Worm (Caenorhabditis elegans) whole organism, L4 larva: ENCODE results near the gene srlf-31.
A peak's percentile ranks its signal among the peaks of the same experiment; 100 is the strongest.

ENCODE experiments used
- D1046.2 ChIP-seq: fragments of 200-800 bp; sonication (Bioruptor generic); IDR thresholded peaks from 2 replicates; pipeline ENCODE4 v1.3.6; 2022; ENCODE audit warnings: missing genetic modification characterization, missing compliant biosample characterization
- F10B5.3 ChIP-seq: sonication (generic microtip); optimal IDR thresholded peaks from 2 replicates; lab custom pipeline; 2016; ENCODE audit warnings: mild to moderate bottlenecking, missing genetic modification characterization, missing compliant biosample characterization
- F26F4.8 ChIP-seq: fragments of 200-800 bp; sonication (Bioruptor generic); conservative IDR thresholded peaks from 2 replicates; pipeline ENCODE4 v1.3.6; 2022; ENCODE audit warnings: missing genetic modification characterization, missing compliant biosample characterization
- F37D6.2 ChIP-seq: sonication (generic microtip); optimal IDR thresholded peaks from 2 replicates; lab custom pipeline; 2016; ENCODE audit warnings: mild to moderate bottlenecking, missing genetic modification characterization, missing compliant biosample characterization
- F44E2.7 ChIP-seq: fragments of 200-800 bp; sonication (Bioruptor generic); IDR thresholded peaks from 2 replicates; pipeline ENCODE4 v2.1.2; 2022; ENCODE audit warnings: missing genetic modification characterization, missing compliant biosample characterization
- Y105C5A.15 ChIP-seq: fragments of 200-800 bp; sonication (Bioruptor generic); IDR thresholded peaks from 2 replicates; pipeline ENCODE4 v1.3.6; 2022; ENCODE audit warnings: missing genetic modification characterization, missing compliant biosample characterization
- Y48G9A.11 ChIP-seq: fragments of 200-800 bp; sonication (Bioruptor generic); IDR thresholded peaks from 2 replicates; pipeline ENCODE4 v1.3.6; 2022; ENCODE audit warnings: missing genetic modification reagents, missing genetic modification characterization, missing compliant biosample characterization
- Y75B8A.6 ChIP-seq: fragments of 200-800 bp; sonication (Bioruptor generic); IDR thresholded peaks from 2 replicates; pipeline ENCODE4 v1.3.6; 2022; ENCODE audit warnings: missing genetic modification reagents, missing genetic modification characterization, missing compliant biosample characterization
- aha-1 ChIP-seq: fragments of 150-350 bp; peaks from one replicate; lab custom pipeline; 2014; ENCODE audit warnings: missing biosample characterization, missing genetic modification characterization
- ama-1 ChIP-seq: fragments of 150-350 bp; optimal IDR thresholded peaks from 2 replicates; lab custom pipeline; 2014; ENCODE audit warnings: inconsistent platforms, mixed read lengths
- arid-1 ChIP-seq: fragments of 200-800 bp; sonication (Bioruptor generic); conservative IDR thresholded peaks from 2 replicates; pipeline ENCODE4 v1.3.6; 2022; ENCODE audit warnings: missing genetic modification reagents, missing genetic modification characterization, missing compliant biosample characterization
- ceh-20 ChIP-seq: fragments of 200-800 bp; sonication (Bioruptor generic); IDR thresholded peaks from 2 replicates; pipeline ENCODE4 v1.3.6; 2022; ENCODE audit warnings: missing genetic modification reagents, missing genetic modification characterization, missing compliant biosample characterization
- ceh-32 ChIP-seq: sonication (generic microtip); optimal IDR thresholded peaks from 2 replicates; lab custom pipeline; 2016; ENCODE audit warnings: mild to moderate bottlenecking, missing genetic modification characterization, missing compliant biosample characterization; ENCODE audit not compliant: poor library complexity
- daf-16 ChIP-seq, 3 experiments: sonication (generic microtip); optimal IDR thresholded peaks; 2 replicates each; lab custom pipeline; 2016 to 2017; ENCODE audit warnings: missing genetic modification characterization in 3 of 3, missing genetic modification reagents in 3 of 3, mild to moderate bottlenecking in 2 of 3, missing compliant biosample characterization in 2 of 3, missing biosample characterization in 1 of 3, moderate library complexity in 1 of 3
- dmd-6 ChIP-seq: fragments of 200-800 bp; sonication (Bioruptor generic); IDR thresholded peaks from 2 replicates; pipeline ENCODE4 v1.3.6; 2022; ENCODE audit warnings: missing genetic modification reagents, missing genetic modification characterization, missing compliant biosample characterization
- dpl-1 ChIP-seq: fragments of 150-350 bp; optimal IDR thresholded peaks from 2 replicates; lab custom pipeline; 2014; ENCODE audit warnings: missing biosample characterization, missing genetic modification reagents, missing genetic modification characterization
- dve-1 ChIP-seq: sonication (generic microtip); optimal IDR thresholded peaks from 2 replicates; lab custom pipeline; 2017; ENCODE audit warnings: antibody characterized with exemption, mild to moderate bottlenecking, missing genetic modification characterization, missing compliant biosample characterization; ENCODE audit not compliant: insufficient read depth
- egl-43 ChIP-seq: fragments of 200-800 bp; sonication (Bioruptor generic); IDR thresholded peaks from 2 replicates; pipeline ENCODE4 v1.3.6; 2022; ENCODE audit warnings: missing genetic modification reagents, missing genetic modification characterization, missing compliant biosample characterization
- fos-1 ChIP-seq: fragments of 150-350 bp; optimal IDR thresholded peaks from 2 replicates; lab custom pipeline; 2014; ENCODE audit warnings: missing biosample characterization, missing genetic modification characterization
- hif-1 ChIP-seq, 2 experiments: sonication (generic microtip); optimal IDR thresholded peaks; 2 replicates each; lab custom pipeline; 2016 to 2017; ENCODE audit warnings: missing compliant biosample characterization in 2 of 2, missing genetic modification characterization in 2 of 2, missing genetic modification reagents in 2 of 2, missing genotype in 2 of 2, mild to moderate bottlenecking in 1 of 2
- hlh-11 ChIP-seq: fragments of 200-800 bp; sonication (Bioruptor generic); optimal IDR thresholded peaks from 2 replicates; lab custom pipeline; 2018; ENCODE audit warnings: mild to moderate bottlenecking, missing genetic modification characterization, missing compliant biosample characterization
- hlh-30 ChIP-seq: sonication (generic microtip); optimal IDR thresholded peaks from 2 replicates; lab custom pipeline; 2017; ENCODE audit warnings: antibody characterized with exemption, mild to moderate bottlenecking, missing genetic modification characterization, missing compliant biosample characterization; ENCODE audit not compliant: insufficient read depth
- hmg-1.1 ChIP-seq: fragments of 200-800 bp; sonication (Bioruptor generic); IDR thresholded peaks from 2 replicates; pipeline ENCODE4 v1.3.6; 2022; ENCODE audit warnings: missing genetic modification reagents, missing genetic modification characterization, missing compliant biosample characterization
- jun-1 ChIP-seq: fragments of 150-350 bp; optimal IDR thresholded peaks from 2 replicates; lab custom pipeline; 2014; ENCODE audit warnings: missing biosample characterization, missing genetic modification reagents, missing genetic modification characterization
- lim-7 ChIP-seq: fragments of 200-800 bp; sonication (Bioruptor generic); IDR thresholded peaks from 2 replicates; pipeline ENCODE4 v1.3.6; 2022; ENCODE audit warnings: missing genetic modification characterization, missing compliant biosample characterization
- lin-13 ChIP-seq: fragments of 150-350 bp; optimal IDR thresholded peaks from 2 replicates; lab custom pipeline; 2014; ENCODE audit warnings: missing biosample characterization, missing genetic modification reagents, missing genetic modification characterization
- lsy-2 ChIP-seq, 2 experiments: fragments of 150-350 bp in 1 of 2; sonication (generic microtip) in 1 of 2; optimal IDR thresholded peaks; 2 replicates each; lab custom pipeline; 2014 to 2017; ENCODE audit warnings: missing biosample characterization in 2 of 2, missing genetic modification characterization in 2 of 2
- mdl-1 ChIP-seq, 2 experiments: fragments of 150-350 bp in 1 of 2; sonication (generic microtip) in 1 of 2; optimal IDR thresholded peaks; 2 replicates each; lab custom pipeline; 2014 to 2017; ENCODE audit warnings: missing biosample characterization in 2 of 2, missing genetic modification characterization in 2 of 2
- mes-2 ChIP-seq: sonication (generic microtip); optimal IDR thresholded peaks from 2 replicates; lab custom pipeline; 2016; ENCODE audit warnings: missing genotype, mild to moderate bottlenecking, missing genetic modification characterization, missing compliant biosample characterization; ENCODE audit not compliant: poor library complexity, severe bottlenecking
- nhr-28 ChIP-seq: fragments of 150-350 bp; optimal IDR thresholded peaks from 2 replicates; lab custom pipeline; 2014; ENCODE audit warnings: missing biosample characterization, missing genetic modification characterization
- nhr-48 ChIP-seq: sonication (generic microtip); optimal IDR thresholded peaks from 2 replicates; lab custom pipeline; 2016; ENCODE audit warnings: mild to moderate bottlenecking, missing genetic modification characterization, missing compliant biosample characterization
- nhr-76 ChIP-seq: fragments of 150-350 bp; optimal IDR thresholded peaks from 2 replicates; lab custom pipeline; 2014; ENCODE audit warnings: missing biosample characterization, missing genetic modification characterization
- pha-4 ChIP-seq, 2 experiments: fragments of 150-350 bp in 1 of 2; fragments of 200-800 bp in 1 of 2; sonication (Bioruptor generic) in 1 of 2; IDR thresholded peaks in 1 of 2; optimal IDR thresholded peaks in 1 of 2; 2 replicates each; pipeline versions ENCODE4 v1.3.6 to Lab custom; 2014 to 2022; ENCODE audit warnings: missing genetic modification characterization in 2 of 2, missing genetic modification reagents in 2 of 2, missing biosample characterization in 1 of 2, missing compliant biosample characterization in 1 of 2
- pqm-1 ChIP-seq: sonication (generic microtip); optimal IDR thresholded peaks from 2 replicates; lab custom pipeline; 2017; ENCODE audit warnings: missing biosample characterization, missing genetic modification characterization
- saeg-2 ChIP-seq: fragments of 200-800 bp; sonication (Bioruptor generic); IDR thresholded peaks from 2 replicates; pipeline ENCODE4 v1.3.6; 2022; ENCODE audit warnings: missing genetic modification reagents, missing genetic modification characterization, missing compliant biosample characterization
- sdz-12 ChIP-seq: fragments of 200-800 bp; sonication (Bioruptor generic); optimal IDR thresholded peaks from 2 replicates; lab custom pipeline; 2018; ENCODE audit warnings: mild to moderate bottlenecking, missing genetic modification characterization, missing compliant biosample characterization
- snpc-1.2 ChIP-seq: fragments of 200-800 bp; sonication (Bioruptor generic); IDR thresholded peaks from 2 replicates; pipeline ENCODE4 v1.3.6; 2022; ENCODE audit warnings: missing genetic modification reagents, missing genetic modification characterization, missing compliant biosample characterization
- spr-3 ChIP-seq: fragments of 200-800 bp; sonication (Bioruptor generic); optimal IDR thresholded peaks from 2 replicates; lab custom pipeline; 2018; ENCODE audit warnings: mild to moderate bottlenecking, missing genetic modification characterization, missing compliant biosample characterization
- tag-97 ChIP-seq: fragments of 200-800 bp; sonication (Bioruptor generic); IDR thresholded peaks from 2 replicates; pipeline ENCODE4 v1.3.6; 2022; ENCODE audit warnings: missing genetic modification characterization, missing compliant biosample characterization
- tra-1 ChIP-seq: fragments of 200-800 bp; sonication (Bioruptor generic); IDR thresholded peaks from 2 replicates; pipeline ENCODE4 v1.3.6; 2022; ENCODE audit warnings: missing genetic modification reagents, missing genetic modification characterization, missing compliant biosample characterization
- vab-7 ChIP-seq: fragments of 200-800 bp; sonication (Bioruptor generic); IDR thresholded peaks from 2 replicates; pipeline ENCODE4 v1.3.6; 2022; ENCODE audit warnings: missing genetic modification reagents, missing genetic modification characterization, missing compliant biosample characterization
- zfp-3 ChIP-seq: fragments of 200-800 bp; sonication (Bioruptor generic); conservative IDR thresholded peaks from 2 replicates; pipeline ENCODE4 v1.3.6; 2022; ENCODE audit warnings: missing genetic modification reagents, missing genetic modification characterization, missing compliant biosample characterization
- zip-11 ChIP-seq: fragments of 200-800 bp; sonication (Bioruptor generic); IDR thresholded peaks from 2 replicates; pipeline ENCODE4 v1.3.6; 2022; ENCODE audit warnings: missing genetic modification characterization, missing compliant biosample characterization

The srlf-31 gene

ce11 chrIV:11955592-11955991 is 32.6 kb upstream of the srlf-31 start (continued):
- peak; percentile 7; the same call in 1 of the 2 replicates for TF ChIP-seq Y48G9A.11
- TF ChIP-seq tag-97 (GFP tag; lab: Robert Waterston, UW) = no peak
- TF ChIP-seq mes-2 (tag; lab: Kevin White, UChicago) = peak; percentile 65
- no peak for TF ChIP-seq F26F4.8 (GFP tag; lab: Robert Waterston, UW)
- no peak for TF ChIP-seq Y105C5A.15 (GFP tag; lab: Robert Waterston, UW)
- peak; percentile 69; the same call in 1 of the 2 replicates for TF ChIP-seq zfp-3 (GFP tag; lab: Robert Waterston, UW)
- peak; percentile 75 for TF ChIP-seq nhr-28 (tag; lab: Kevin White, UChicago)
- TF ChIP-seq Y75B8A.6 = peak; percentile 69; the same call in 1 of the 2 replicates
- TF ChIP-seq dve-1 (tag; lab: Kevin White, UChicago) = peak; percentile 84
- TF ChIP-seq pha-4 (GFP tag; IDR thresholded peaks at IDR 0.05; lab: Robert Waterston, UW) = peak; percentile 42; the same call in 1 of the 2 replicates
- no peak for TF ChIP-seq pha-4 (tag; optimal IDR thresholded peaks at IDR 0.05; lab: Kevin White, UChicago)
- TF ChIP-seq daf-16 (GFP tag; optimal IDR thresholded peaks at IDR 0.05; lab: Kevin White, UChicago) = peak in 1 of 2 experiments; percentile 73
- peak; percentile 92 for TF ChIP-seq daf-16 (tag; optimal IDR thresholded peaks at IDR 0.05; lab: Kevin White, UChicago)
- TF ChIP-seq jun-1 (tag; lab: Kevin White, UChicago) = no peak
- TF ChIP-seq F37D6.2 (tag; lab: Kevin White, UChicago) = no peak
- TF ChIP-seq fos-1 (tag; lab: Kevin White, UChicago) = peak; percentile 71
- peak; percentile 34 to 76 for TF ChIP-seq mdl-1 (tag; optimal IDR thresholded peaks at IDR 0.05; lab: Kevin White, UChicago)
- TF ChIP-seq ama-1 (lab: Kevin White, UChicago) = peak; percentile 55
- peak; percentile 39 for TF ChIP-seq arid-1 (GFP tag; lab: Robert Waterston, UW)
- peak; percentile 76 for TF ChIP-seq spr-3 (GFP tag; lab: Kevin White, UChicago)
- peak; percentile 15; the same call in 1 of the 2 replicates for TF ChIP-seq hmg-1.1 (GFP tag; lab: Robert Waterston, UW)

ce11 chrIV:11952612-11953299 is 29.8 kb upstream of the srlf-31 start, which contains the start of gene gdh-1:
gdh-1 (plus strand) TSS chrIV:11953249.
- TF ChIP-seq dve-1 (tag; lab: Kevin White, UChicago) = peak; percentile 57
- TF ChIP-seq lsy-2 (tag; optimal IDR thresholded peaks at IDR 0.05; lab: Kevin White, UChicago) = peak in 1 of 2 experiments; percentile 56
- TF ChIP-seq nhr-76 (tag; lab: Kevin White, UChicago) = no peak
- TF ChIP-seq hlh-11 (tag; lab: Kevin White, UChicago) = peak; percentile 66
- no peak for TF ChIP-seq fos-1 (tag; lab: Kevin White, UChicago)
- no peak for TF ChIP-seq sdz-12 (GFP tag; lab: Kevin White, UChicago)
- no peak for TF ChIP-seq lin-13 (GFP tag; lab: Kevin White, UChicago)
- peak in 1 of 2 experiments; percentile 44 for TF ChIP-seq hif-1 (tag; optimal IDR thresholded peaks at IDR 0.05; lab: Kevin White, UChicago)
- peak; percentile 84 for TF ChIP-seq ama-1 (lab: Kevin White, UChicago)
- TF ChIP-seq aha-1 (tag; lab: Kevin White, UChicago) = peak; percentile 93
- TF ChIP-seq saeg-2 (GFP tag; lab: Robert Waterston, UW) = no peak
- no peak for TF ChIP-seq dpl-1 (GFP tag; lab: Kevin White, UChicago)
- peak; percentile 5 for TF ChIP-seq pqm-1 (tag; lab: Kevin White, UChicago)
- TF ChIP-seq ceh-32 (tag; lab: Kevin White, UChicago) = no peak
- peak in 1 of 2 experiments; percentile 58 for TF ChIP-seq mdl-1 (tag; optimal IDR thresholded peaks at IDR 0.05; lab: Kevin White, UChicago)
- TF ChIP-seq pha-4 (GFP tag; IDR thresholded peaks at IDR 0.05; lab: Robert Waterston, UW) = no peak
- TF ChIP-seq pha-4 (tag; optimal IDR thresholded peaks at IDR 0.05; lab: Kevin White, UChicago) = peak; percentile 35
- no peak for TF ChIP-seq F10B5.3 (tag; lab: Kevin White, UChicago)
- no peak for TF ChIP-seq vab-7 (GFP tag; lab: Robert Waterston, UW)
- no peak for TF ChIP-seq lim-7 (GFP tag; lab: Robert Waterston, UW)
- 0 out of 2 replicates have a peak, but pooled peaks have one; percentile 15 for TF ChIP-seq snpc-1.2 (GFP tag; lab: Robert Waterston, UW)
- peak; percentile 50 for TF ChIP-seq hmg-1.1 (GFP tag; lab: Robert Waterston, UW)
- no peak for TF ChIP-seq zfp-3 (GFP tag; lab: Robert Waterston, UW)
- peak; percentile 24 for TF ChIP-seq hlh-30 (tag; lab: Kevin White, UChicago)
- TF ChIP-seq dmd-6 (GFP tag; lab: Robert Waterston, UW) = peak; percentile 56
- TF ChIP-seq daf-16 (GFP tag; optimal IDR thresholded peaks at IDR 0.05; lab: Kevin White, UChicago) = no peak
- TF ChIP-seq daf-16 (tag; optimal IDR thresholded peaks at IDR 0.05; lab: Kevin White, UChicago) = peak; percentile 60
- TF ChIP-seq F44E2.7 = no peak
- TF ChIP-seq D1046.2 (GFP tag; lab: Robert Waterston, UW) = no peak
- TF ChIP-seq zip-11 (GFP tag; lab: Robert Waterston, UW) = no peak
- peak; percentile 74 for TF ChIP-seq nhr-28 (tag; lab: Kevin White, UChicago)
- TF ChIP-seq ceh-20 (GFP tag; lab: Robert Waterston, UW) = 0 out of 2 replicates have a peak, but pooled peaks have one; percentile 23
- TF ChIP-seq nhr-48 (tag; lab: Kevin White, UChicago) = no peak
- TF ChIP-seq egl-43 (GFP tag; lab: Robert Waterston, UW) = no peak
- TF ChIP-seq tra-1 (GFP tag; lab: Robert Waterston, UW) = no peak
